Worm (Caenorhabditis elegans) whole organism, midembryonic: ENCODE data around the gene Y48C3A.5.

Experiments
- T22C8.4 ChIP-seq: fragments of 200-800 bp; sonication (Bioruptor generic); IDR thresholded peaks from 2 replicates; pipeline ENCODE4 v1.3.6; 2022; ENCODE audit warnings: missing genetic modification characterization, missing compliant biosample characterization
- cog-1 ChIP-seq: sonication (generic microtip); optimal IDR thresholded peaks from 2 replicates; lab custom pipeline; 2016; ENCODE audit warnings: missing genetic modification characterization, missing compliant biosample characterization
- flt-1 ChIP-seq: fragments of 200-800 bp; sonication (Bioruptor generic); IDR thresholded peaks from 2 replicates; pipeline ENCODE4 v1.3.6; 2022; ENCODE audit warnings: missing genetic modification characterization, missing compliant biosample characterization
- klf-2 ChIP-seq: fragments of 200-800 bp; sonication (Bioruptor generic); conservative IDR thresholded peaks from 2 replicates; pipeline ENCODE4 v1.3.6; 2022; ENCODE audit warnings: missing genetic modification reagents, missing genetic modification characterization, missing compliant biosample characterization
- med-1 ChIP-seq: sonication (generic microtip); optimal IDR thresholded peaks from 2 replicates; lab custom pipeline; 2017; ENCODE audit warnings: missing genetic modification characterization, mild to moderate bottlenecking, missing compliant biosample characterization, antibody characterized with exemption, missing genetic modification reagents; ENCODE audit not compliant: insufficient read depth
- ref-1 ChIP-seq: fragments of 200-800 bp; sonication (Bioruptor generic); conservative IDR thresholded peaks from 2 replicates; pipeline ENCODE4 v1.3.6; 2022; ENCODE audit warnings: missing genetic modification reagents, missing genetic modification characterization, missing compliant biosample characterization
- tab-1 ChIP-seq: fragments of 200-800 bp; sonication (Bioruptor generic); IDR thresholded peaks from 2 replicates; pipeline ENCODE4 v1.3.6; 2022; ENCODE audit warnings: missing genetic modification characterization, missing compliant biosample characterization
- ztf-23 ChIP-seq: fragments of 200-800 bp; sonication (Bioruptor generic); IDR thresholded peaks from 2 replicates; pipeline ENCODE4 v1.3.6; 2022; ENCODE audit warnings: missing genetic modification reagents, missing genetic modification characterization, missing compliant biosample characterization
- ztf-29 ChIP-seq: fragments of 200-800 bp; sonication (Bioruptor generic); IDR thresholded peaks from 2 replicates; pipeline ENCODE4 v1.3.6; 2022; ENCODE audit warnings: missing genetic modification reagents, missing genetic modification characterization, missing compliant biosample characterization

The Y48C3A.5 gene

ce11 chrII:13290518-13291286 is 19.8 kb downstream of the Y48C3A.5 start:
- TF ChIP-seq tab-1 (GFP tag; lab: Robert Waterston, UW): no peak
- TF ChIP-seq flt-1 (GFP tag; lab: Robert Waterston, UW): no peak
- TF ChIP-seq ref-1: no peak
- no peak for TF ChIP-seq ztf-29 (GFP tag; lab: Robert Waterston, UW)
- no peak for TF ChIP-seq klf-2 (GFP tag; lab: Robert Waterston, UW)
- TF ChIP-seq cog-1: no peak
- no peak for TF ChIP-seq T22C8.4 (GFP tag; lab: Robert Waterston, UW)
- TF ChIP-seq med-1 (GFP tag; lab: Kevin White, UChicago): no peak
- TF ChIP-seq ztf-23 (GFP tag; lab: Robert Waterston, UW): no peak

- TF ChIP-seq T22C8.4 (GFP tag; lab: Robert Waterston, UW) (no peak), med-1 (GFP tag; lab: Kevin White, UChicago) (no peak), flt-1 (GFP tag; lab: Robert Waterston, UW) (no peak), ztf-23 (GFP tag; lab: Robert Waterston, UW) (peak; percentile 66; the same call in 1 of the 2 replicates), ztf-29 (GFP tag; lab: Robert Waterston, UW) (no peak), tab-1 (GFP tag; lab: Robert Waterston, UW) (peak; percentile 43; the same call in 1 of the 2 replicates), cog-1 (peak; percentile 37), ref-1 (no peak), klf-2 (GFP tag; lab: Robert Waterston, UW) (no peak)
Observed at ce11 chrII:13291406-13292124, 20.7 kb downstream of the Y48C3A.5 start.

ce11 chrII:13292913-13293312 is 22.0 kb downstream of the Y48C3A.5 start:
- no peak for TF ChIP-seq ztf-23 (GFP tag; lab: Robert Waterston, UW)

- TF ChIP-seq cog-1 (no peak), klf-2 (GFP tag; lab: Robert Waterston, UW) (no peak), flt-1 (GFP tag; lab: Robert Waterston, UW) (no peak), ref-1 (no peak), T22C8.4 (GFP tag; lab: Robert Waterston, UW) (no peak)
Observed at ce11 chrII:13293502-13293901, 22.6 kb downstream of the Y48C3A.5 start.

- TF ChIP-seq klf-2 (GFP tag; lab: Robert Waterston, UW) (no peak), ref-1 (no peak), med-1 (GFP tag; lab: Kevin White, UChicago) (no peak), ztf-23 (GFP tag; lab: Robert Waterston, UW) (no peak), flt-1 (GFP tag; lab: Robert Waterston, UW) (no peak), cog-1 (no peak), ztf-29 (GFP tag; lab: Robert Waterston, UW) (no peak)
Observed at ce11 chrII:13297283-13297682, 26.4 kb downstream of the Y48C3A.5 start.

- TF ChIP-seq tab-1 (GFP tag; lab: Robert Waterston, UW): no peak
Observed at ce11 chrII:13297935-13298334, 27.1 kb downstream of the Y48C3A.5 start.

- TF ChIP-seq cog-1 (no peak), flt-1 (GFP tag; lab: Robert Waterston, UW) (no peak), ref-1 (no peak), klf-2 (GFP tag; lab: Robert Waterston, UW) (no peak), ztf-29 (GFP tag; lab: Robert Waterston, UW) (no peak), med-1 (GFP tag; lab: Kevin White, UChicago) (no peak), tab-1 (GFP tag; lab: Robert Waterston, UW) (no peak), ztf-23 (GFP tag; lab: Robert Waterston, UW) (no peak), T22C8.4 (GFP tag; lab: Robert Waterston, UW) (no peak)
Observed at ce11 chrII:13298534-13298933, 27.7 kb downstream of the Y48C3A.5 start.

ce11 chrII:13299166-13299805 is 28.4 kb downstream of the Y48C3A.5 start:
- no peak for TF ChIP-seq ztf-23 (GFP tag; lab: Robert Waterston, UW)
- TF ChIP-seq flt-1 (GFP tag; lab: Robert Waterston, UW): no peak
- TF ChIP-seq med-1 (GFP tag; lab: Kevin White, UChicago): no peak
- TF ChIP-seq cog-1: no peak
- no peak for TF ChIP-seq T22C8.4 (GFP tag; lab: Robert Waterston, UW)
- no peak for TF ChIP-seq ref-1
- TF ChIP-seq klf-2 (GFP tag; lab: Robert Waterston, UW): no peak
- TF ChIP-seq tab-1 (GFP tag; lab: Robert Waterston, UW): no peak
- TF ChIP-seq ztf-29 (GFP tag; lab: Robert Waterston, UW): no peak

ce11 chrII:13300590-13300989 is 29.7 kb downstream of the Y48C3A.5 start:
- TF ChIP-seq ztf-29 (GFP tag; lab: Robert Waterston, UW): no peak
- no peak for TF ChIP-seq tab-1 (GFP tag; lab: Robert Waterston, UW)
- TF ChIP-seq T22C8.4 (GFP tag; lab: Robert Waterston, UW): no peak
- no peak for TF ChIP-seq klf-2 (GFP tag; lab: Robert Waterston, UW)
- no peak for TF ChIP-seq ref-1
- no peak for TF ChIP-seq ztf-23 (GFP tag; lab: Robert Waterston, UW)
- TF ChIP-seq med-1 (GFP tag; lab: Kevin White, UChicago): no peak
- TF ChIP-seq cog-1: no peak
- TF ChIP-seq flt-1 (GFP tag; lab: Robert Waterston, UW): no peak
